Worm (Caenorhabditis elegans) whole organism, L4 larva: Measurements from ENCODE around the gene fbxb-55.
A peak's percentile ranks its signal among the peaks of the same experiment; 100 is the strongest.

Experiments used
- ZK546.5 ChIP-seq, 2 experiments: sonication (generic microtip); optimal IDR thresholded peaks; 2 replicates each; lab custom pipeline; 2017; ENCODE audit warnings: missing biosample characterization in 2 of 2, missing genetic modification characterization in 2 of 2
- ama-1 ChIP-seq: fragments of 150-350 bp; optimal IDR thresholded peaks from 2 replicates; lab custom pipeline; 2014; ENCODE audit warnings: inconsistent platforms, mixed read lengths
- arid-1 ChIP-seq: fragments of 200-800 bp; sonication (Bioruptor generic); conservative IDR thresholded peaks from 2 replicates; pipeline ENCODE4 v1.3.6; 2022; ENCODE audit warnings: missing genetic modification reagents, missing genetic modification characterization, missing compliant biosample characterization
- ceh-20 ChIP-seq: fragments of 200-800 bp; sonication (Bioruptor generic); IDR thresholded peaks from 2 replicates; pipeline ENCODE4 v1.3.6; 2022; ENCODE audit warnings: missing genetic modification reagents, missing genetic modification characterization, missing compliant biosample characterization
- ceh-32 ChIP-seq: sonication (generic microtip); optimal IDR thresholded peaks from 2 replicates; lab custom pipeline; 2016; ENCODE audit warnings: mild to moderate bottlenecking, missing genetic modification characterization, missing compliant biosample characterization; ENCODE audit not compliant: poor library complexity
- ces-1 ChIP-seq: fragments of 150-350 bp; sonication (generic microtip); optimal IDR thresholded peaks from 4 replicates; lab custom pipeline; 2014; ENCODE audit warnings: missing biosample characterization, missing genetic modification reagents, missing genetic modification characterization
- cey-2 ChIP-seq: sonication (generic microtip); optimal IDR thresholded peaks from 3 replicates; lab custom pipeline; 2017; ENCODE audit warnings: missing genetic modification characterization, mild to moderate bottlenecking, missing compliant biosample characterization, antibody characterized with exemption, borderline replicate concordance; ENCODE audit not compliant: insufficient read depth
- ctbp-1 ChIP-seq: fragments of 200-800 bp; sonication (Bioruptor generic); IDR thresholded peaks from 2 replicates; pipeline ENCODE4 v1.3.6; 2022; ENCODE audit warnings: missing genetic modification reagents, missing genetic modification characterization, missing compliant biosample characterization
- daf-16 ChIP-seq, 3 experiments: sonication (generic microtip); optimal IDR thresholded peaks; 2 replicates each; lab custom pipeline; 2016 to 2017; ENCODE audit warnings: missing genetic modification characterization in 3 of 3, missing genetic modification reagents in 3 of 3, mild to moderate bottlenecking in 2 of 3, missing compliant biosample characterization in 2 of 3, missing biosample characterization in 1 of 3, moderate library complexity in 1 of 3
- dmd-6 ChIP-seq: fragments of 200-800 bp; sonication (Bioruptor generic); IDR thresholded peaks from 2 replicates; pipeline ENCODE4 v1.3.6; 2022; ENCODE audit warnings: missing genetic modification reagents, missing genetic modification characterization, missing compliant biosample characterization
- dmd-9 ChIP-seq: fragments of 200-800 bp; sonication (Bioruptor generic); IDR thresholded peaks from 2 replicates; pipeline ENCODE4 v1.3.6; 2022; ENCODE audit warnings: missing genetic modification reagents, missing genetic modification characterization, missing compliant biosample characterization
- dpl-1 ChIP-seq: fragments of 150-350 bp; optimal IDR thresholded peaks from 2 replicates; lab custom pipeline; 2014; ENCODE audit warnings: missing biosample characterization, missing genetic modification reagents, missing genetic modification characterization
- duxl-1 ChIP-seq: sonication (generic microtip); optimal IDR thresholded peaks from 2 replicates; lab custom pipeline; 2016; ENCODE audit warnings: mild to moderate bottlenecking, missing genetic modification characterization, moderate library complexity, missing compliant biosample characterization; ENCODE audit not compliant: poor library complexity
- dve-1 ChIP-seq: sonication (generic microtip); optimal IDR thresholded peaks from 2 replicates; lab custom pipeline; 2017; ENCODE audit warnings: antibody characterized with exemption, mild to moderate bottlenecking, missing genetic modification characterization, missing compliant biosample characterization; ENCODE audit not compliant: insufficient read depth
- egl-43 ChIP-seq: fragments of 200-800 bp; sonication (Bioruptor generic); IDR thresholded peaks from 2 replicates; pipeline ENCODE4 v1.3.6; 2022; ENCODE audit warnings: missing genetic modification reagents, missing genetic modification characterization, missing compliant biosample characterization
- fkh-10 ChIP-seq: fragments of 150-350 bp; optimal IDR thresholded peaks from 2 replicates; lab custom pipeline; 2014; ENCODE audit warnings: missing biosample characterization, missing genetic modification reagents, missing genetic modification characterization
- hif-1 ChIP-seq, 2 experiments: sonication (generic microtip); optimal IDR thresholded peaks; 2 replicates each; lab custom pipeline; 2016 to 2017; ENCODE audit warnings: missing compliant biosample characterization in 2 of 2, missing genetic modification characterization in 2 of 2, missing genetic modification reagents in 2 of 2, missing genotype in 2 of 2, mild to moderate bottlenecking in 1 of 2
- hlh-11 ChIP-seq: fragments of 200-800 bp; sonication (Bioruptor generic); optimal IDR thresholded peaks from 2 replicates; lab custom pipeline; 2018; ENCODE audit warnings: mild to moderate bottlenecking, missing genetic modification characterization, missing compliant biosample characterization
- hmg-1.1 ChIP-seq: fragments of 200-800 bp; sonication (Bioruptor generic); IDR thresholded peaks from 2 replicates; pipeline ENCODE4 v1.3.6; 2022; ENCODE audit warnings: missing genetic modification reagents, missing genetic modification characterization, missing compliant biosample characterization
- jun-1 ChIP-seq: fragments of 150-350 bp; optimal IDR thresholded peaks from 2 replicates; lab custom pipeline; 2014; ENCODE audit warnings: missing biosample characterization, missing genetic modification reagents, missing genetic modification characterization
- lin-1 ChIP-seq: fragments of 200-800 bp; sonication (Bioruptor generic); IDR thresholded peaks from 2 replicates; pipeline ENCODE4 v1.3.6; 2022; ENCODE audit warnings: missing genetic modification reagents, missing genetic modification characterization, missing compliant biosample characterization
- lin-13 ChIP-seq: fragments of 150-350 bp; optimal IDR thresholded peaks from 2 replicates; lab custom pipeline; 2014; ENCODE audit warnings: missing biosample characterization, missing genetic modification reagents, missing genetic modification characterization
- lin-29 ChIP-seq: fragments of 200-800 bp; sonication (Bioruptor generic); IDR thresholded peaks from 2 replicates; pipeline ENCODE4 v1.3.6; 2022; ENCODE audit warnings: missing genetic modification reagents, missing genetic modification characterization, missing compliant biosample characterization
- lin-38 ChIP-seq: fragments of 200-800 bp; sonication (Bioruptor generic); IDR thresholded peaks from 2 replicates; pipeline ENCODE4 v1.3.6; 2022; ENCODE audit warnings: missing genetic modification reagents, missing genetic modification characterization, missing compliant biosample characterization
- lir-3 ChIP-seq: sonication (generic microtip); optimal IDR thresholded peaks from 2 replicates; lab custom pipeline; 2016; ENCODE audit warnings: mild to moderate bottlenecking, missing genetic modification characterization, missing compliant biosample characterization
- lsy-2 ChIP-seq, 2 experiments: fragments of 150-350 bp in 1 of 2; sonication (generic microtip) in 1 of 2; optimal IDR thresholded peaks; 2 replicates each; lab custom pipeline; 2014 to 2017; ENCODE audit warnings: missing biosample characterization in 2 of 2, missing genetic modification characterization in 2 of 2
- madf-9 ChIP-seq: fragments of 200-800 bp; sonication (Bioruptor generic); conservative IDR thresholded peaks from 2 replicates; pipeline ENCODE4 v1.3.6; 2022; ENCODE audit warnings: missing genetic modification reagents, missing genetic modification characterization, missing compliant biosample characterization
- mdl-1 ChIP-seq, 2 experiments: fragments of 150-350 bp in 1 of 2; sonication (generic microtip) in 1 of 2; optimal IDR thresholded peaks; 2 replicates each; lab custom pipeline; 2014 to 2017; ENCODE audit warnings: missing biosample characterization in 2 of 2, missing genetic modification characterization in 2 of 2
- mep-1 ChIP-seq: fragments of 150-350 bp; sonication (generic microtip); optimal IDR thresholded peaks from 3 replicates; lab custom pipeline; 2014; ENCODE audit warnings: missing biosample characterization, missing genetic modification characterization
- mes-2 ChIP-seq: sonication (generic microtip); optimal IDR thresholded peaks from 2 replicates; lab custom pipeline; 2016; ENCODE audit warnings: missing genotype, mild to moderate bottlenecking, missing genetic modification characterization, missing compliant biosample characterization; ENCODE audit not compliant: poor library complexity, severe bottlenecking
- mxl-3 ChIP-seq: fragments of 200-800 bp; sonication (Bioruptor generic); optimal IDR thresholded peaks from 2 replicates; lab custom pipeline; 2018; ENCODE audit warnings: mild to moderate bottlenecking, missing genetic modification characterization, missing compliant biosample characterization
- nhr-10 ChIP-seq: fragments of 150-350 bp; optimal IDR thresholded peaks from 2 replicates; lab custom pipeline; 2014; ENCODE audit warnings: missing biosample characterization, missing genetic modification characterization
- nhr-11 ChIP-seq: fragments of 150-350 bp; optimal IDR thresholded peaks from 2 replicates; lab custom pipeline; 2014; ENCODE audit warnings: missing biosample characterization, missing genetic modification characterization
- nhr-25 ChIP-seq: sonication (generic microtip); optimal IDR thresholded peaks from 2 replicates; lab custom pipeline; 2017; ENCODE audit warnings: missing genetic modification characterization, mild to moderate bottlenecking, missing compliant biosample characterization, antibody characterized with exemption, moderate library complexity, borderline replicate concordance; ENCODE audit not compliant: insufficient read depth
- nhr-28 ChIP-seq: fragments of 150-350 bp; optimal IDR thresholded peaks from 2 replicates; lab custom pipeline; 2014; ENCODE audit warnings: missing biosample characterization, missing genetic modification characterization
- nhr-42 ChIP-seq: fragments of 200-800 bp; sonication (Bioruptor generic); IDR thresholded peaks from 2 replicates; pipeline ENCODE4 v1.3.6; 2022; ENCODE audit warnings: missing genetic modification characterization, missing compliant biosample characterization
- nhr-48 ChIP-seq: sonication (generic microtip); optimal IDR thresholded peaks from 2 replicates; lab custom pipeline; 2016; ENCODE audit warnings: mild to moderate bottlenecking, missing genetic modification characterization, missing compliant biosample characterization
- nhr-6 ChIP-seq: fragments of 150-350 bp; optimal IDR thresholded peaks from 2 replicates; lab custom pipeline; 2014; ENCODE audit warnings: missing biosample characterization, missing genetic modification characterization
- nhr-76 ChIP-seq: fragments of 150-350 bp; optimal IDR thresholded peaks from 2 replicates; lab custom pipeline; 2014; ENCODE audit warnings: missing biosample characterization, missing genetic modification characterization
- nhr-77 ChIP-seq: fragments of 150-350 bp; optimal IDR thresholded peaks from 2 replicates; lab custom pipeline; 2014; ENCODE audit warnings: missing biosample characterization, missing genetic modification characterization
- saeg-2 ChIP-seq: fragments of 200-800 bp; sonication (Bioruptor generic); IDR thresholded peaks from 2 replicates; pipeline ENCODE4 v1.3.6; 2022; ENCODE audit warnings: missing genetic modification reagents, missing genetic modification characterization, missing compliant biosample characterization
- set-16 ChIP-seq: fragments of 200-800 bp; sonication (Bioruptor generic); IDR thresholded peaks from 2 replicates; pipeline ENCODE4 v1.3.6; 2022; ENCODE audit warnings: missing genetic modification reagents, missing genetic modification characterization, missing compliant biosample characterization
- skn-1 ChIP-seq: fragments of 150-350 bp; optimal IDR thresholded peaks from 2 replicates; lab custom pipeline; 2014; ENCODE audit warnings: missing biosample characterization, missing genetic modification characterization
- snpc-4 ChIP-seq: fragments of 150-350 bp; optimal IDR thresholded peaks from 2 replicates; lab custom pipeline; 2014; ENCODE audit warnings: missing biosample characterization, missing genetic modification characterization
- spr-1 ChIP-seq: sonication (generic microtip); optimal IDR thresholded peaks from 2 replicates; lab custom pipeline; 2016; ENCODE audit warnings: mild to moderate bottlenecking, missing genetic modification characterization, missing compliant biosample characterization
- tra-1 ChIP-seq: fragments of 200-800 bp; sonication (Bioruptor generic); IDR thresholded peaks from 2 replicates; pipeline ENCODE4 v1.3.6; 2022; ENCODE audit warnings: missing genetic modification reagents, missing genetic modification characterization, missing compliant biosample characterization

fbxb-55 gene

DNA sequence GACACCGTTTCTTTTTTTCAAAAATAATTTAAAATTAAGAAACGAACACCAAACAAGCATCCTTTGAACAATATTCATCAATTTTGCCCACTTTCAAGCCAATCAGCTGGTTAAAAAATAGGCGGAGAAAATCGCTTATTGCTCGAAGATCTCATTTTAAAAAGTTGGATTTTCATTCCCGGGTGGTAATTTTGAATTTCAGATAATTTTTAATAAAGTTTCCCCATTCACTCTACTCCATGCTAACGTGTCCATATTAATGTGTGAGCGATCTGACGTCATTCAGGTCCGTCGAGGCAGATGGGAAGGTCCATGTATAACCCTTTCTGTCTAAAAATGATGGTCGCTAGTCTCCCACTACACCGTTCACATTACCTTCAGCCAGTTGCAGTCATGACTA is at the start of gene fbxb-55:
Gene fbxb-55 (plus strand): TSS at position 301 of the 400 bp plus-strand sequence.
- TF ChIP-seq lin-1 (GFP tag; lab: Robert Waterston, UW) (no peak), nhr-10 (tag; lab: Kevin White, UChicago) (no peak), hmg-1.1 (GFP tag; lab: Robert Waterston, UW) (no peak), ama-1 (no peak), mdl-1 (tag; optimal IDR thresholded peaks at IDR 0.05; lab: Kevin White, UChicago) (no peak), skn-1 (tag; lab: Kevin White, UChicago) (no peak), snpc-4 (tag; lab: Kevin White, UChicago) (no peak)
- TF ChIP-seq, all 104 proteins: peak for 0

DNA sequence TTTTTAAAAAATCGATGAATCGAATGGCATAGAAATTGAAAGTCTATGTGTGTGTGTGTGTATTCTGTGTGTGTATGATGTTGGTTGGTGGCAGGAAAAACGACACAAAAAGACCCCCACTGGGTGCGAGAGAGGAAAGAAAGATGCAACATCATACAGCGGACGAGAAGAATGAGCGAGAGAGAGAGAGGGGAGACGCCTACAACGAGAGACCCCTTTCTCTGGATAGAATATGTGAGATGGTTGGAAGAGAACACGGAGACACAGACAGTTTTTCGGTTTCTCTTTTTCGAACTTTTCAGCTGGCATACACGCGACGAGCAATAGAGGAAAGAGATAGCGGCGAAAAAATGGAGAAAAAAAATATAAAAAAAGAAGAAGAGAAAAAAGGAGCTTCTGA is 48.7 kb upstream of the fbxb-55 start:
- TF ChIP-seq duxl-1 (tag; lab: Kevin White, UChicago) = no peak
- TF ChIP-seq mes-2 = peak; percentile 38
- TF ChIP-seq skn-1 (tag; lab: Kevin White, UChicago) = no peak
- 0 out of 2 replicates have a peak, but pooled peaks have one; percentile 26 for TF ChIP-seq dmd-9 (GFP tag; lab: Robert Waterston, UW)
- TF ChIP-seq nhr-6 (tag; lab: Kevin White, UChicago) = peak; percentile 48
- TF ChIP-seq egl-43 (GFP tag; lab: Robert Waterston, UW) = 0 out of 2 replicates have a peak, but pooled peaks have one; percentile 41
- TF ChIP-seq set-16 = peak; percentile 44
- TF ChIP-seq cey-2 (tag; lab: Kevin White, UChicago) = peak; percentile 19
- peak; percentile 61 for TF ChIP-seq jun-1
- TF ChIP-seq spr-1 = peak; percentile 41
- no peak for TF ChIP-seq arid-1 (GFP tag; lab: Robert Waterston, UW)
- TF ChIP-seq dpl-1 (GFP tag; lab: Kevin White, UChicago) = peak; percentile 49
- TF ChIP-seq lin-1 (GFP tag; lab: Robert Waterston, UW) = peak; percentile 24; the same call in 1 of the 2 replicates
- TF ChIP-seq nhr-76 (tag; lab: Kevin White, UChicago) = peak; percentile 5
- 0 out of 2 replicates have a peak, but pooled peaks have one; percentile 34 for TF ChIP-seq saeg-2 (GFP tag; lab: Robert Waterston, UW)
- no peak for TF ChIP-seq fkh-10
- peak; percentile 86 for TF ChIP-seq mep-1
- TF ChIP-seq ctbp-1 (GFP tag; lab: Robert Waterston, UW) = peak; percentile 81; the same call in 1 of the 2 replicates
- peak; percentile 44; the same call in 1 of the 2 replicates for TF ChIP-seq ceh-20 (GFP tag; lab: Robert Waterston, UW)
- TF ChIP-seq tra-1 (GFP tag; lab: Robert Waterston, UW) = peak; percentile 46
- TF ChIP-seq nhr-10 (tag; lab: Kevin White, UChicago) = peak; percentile 33
- TF ChIP-seq ZK546.5 (tag; optimal IDR thresholded peaks at IDR 0.05; lab: Kevin White, UChicago) = no peak
- peak; percentile 79 for TF ChIP-seq nhr-11 (tag; lab: Kevin White, UChicago)
- TF ChIP-seq lin-38 (GFP tag; lab: Robert Waterston, UW) = peak; percentile 41
- peak; percentile 81 for TF ChIP-seq hmg-1.1 (GFP tag; lab: Robert Waterston, UW)
- TF ChIP-seq ces-1 (GFP tag; lab: Kevin White, UChicago) = peak; percentile 46
- TF ChIP-seq hif-1 (tag; optimal IDR thresholded peaks at IDR 0.05; lab: Kevin White, UChicago) = peak in 1 of 2 experiments; percentile 81
- TF ChIP-seq madf-9 (GFP tag; lab: Robert Waterston, UW) = 0 out of 2 replicates have a peak, but pooled peaks have one; percentile 19
- no peak for TF ChIP-seq nhr-42 (GFP tag; lab: Robert Waterston, UW)
- peak; percentile 65 for TF ChIP-seq mxl-3 (GFP tag; lab: Kevin White, UChicago)
- TF ChIP-seq nhr-28 (tag; lab: Kevin White, UChicago) = peak; percentile 71
- no peak for TF ChIP-seq daf-16 (GFP tag; optimal IDR thresholded peaks at IDR 0.05; lab: Kevin White, UChicago)
- peak; percentile 20 for TF ChIP-seq daf-16 (tag; optimal IDR thresholded peaks at IDR 0.05; lab: Kevin White, UChicago)
- TF ChIP-seq ceh-32 = no peak
- TF ChIP-seq dmd-6 (GFP tag; lab: Robert Waterston, UW) = peak; percentile 75
- TF ChIP-seq dve-1 (tag; lab: Kevin White, UChicago) = peak; percentile 85
- peak; percentile 67 for TF ChIP-seq nhr-77 (tag; lab: Kevin White, UChicago)
- peak; percentile 44 for TF ChIP-seq nhr-48 (tag; lab: Kevin White, UChicago)
- TF ChIP-seq nhr-25 = no peak
- peak; percentile 92 for TF ChIP-seq hlh-11 (tag; lab: Kevin White, UChicago)
- TF ChIP-seq lin-13 (GFP tag; lab: Kevin White, UChicago) = peak; percentile 45
- TF ChIP-seq lin-29 = no peak
- peak; percentile 46 to 94 for TF ChIP-seq mdl-1 (tag; optimal IDR thresholded peaks at IDR 0.05; lab: Kevin White, UChicago)
- TF ChIP-seq lir-3 (tag; lab: Kevin White, UChicago) = no peak
- peak; percentile 66 to 79 for TF ChIP-seq lsy-2 (tag; optimal IDR thresholded peaks at IDR 0.05; lab: Kevin White, UChicago)
